Fruit fly (Drosophila melanogaster) S2 (cell line): Measurements from ENCODE around the gene Alms1a.

Source experiments
- CG8478 ChIP-seq: fragments of >200 bp; optimal IDR thresholded peaks from 2 replicates; lab custom pipeline; 2018
- CTCF ChIP-seq, 2 experiments: fragments of >200 bp; optimal IDR thresholded peaks; 2 replicates each; lab custom pipeline; 2018

- TF ChIP-seq CTCF (optimal IDR thresholded peaks at IDR 0.05; lab: Kevin White, UChicago) (no peak), CG8478 (lab: Kevin White, UChicago) (no peak)
These were observed 35.4 kb upstream of the Alms1a start for dm6 chrX:4671194-4671626.
